Fruit fly (Drosophila melanogaster) whole organism, embryonic: ENCODE measurements around the gene Muc18B.
A peak's percentile ranks its signal among the peaks of the same experiment; 100 is the strongest.

Experiments
- Aef1 ChIP-seq: fragments of 200-800 bp; sonication (Bioruptor generic); IDR thresholded peaks from 3 replicates; pipeline ENCODE4 v1.3.6; 2022; ENCODE audit warnings: missing biosample characterization, missing genetic modification characterization
- Atf3 ChIP-seq: fragments of 200-800 bp; sonication (Bioruptor generic); optimal IDR thresholded peaks from 3 replicates; lab custom pipeline; 2016; ENCODE audit warnings: missing biosample characterization, missing genetic modification characterization
- CG10366 ChIP-seq: fragments of 200-800 bp; sonication (Bioruptor generic); IDR thresholded peaks from 2 replicates; pipeline ENCODE4 v1.3.6; 2022; ENCODE audit warnings: missing biosample characterization, missing genetic modification characterization
- CG11247 ChIP-seq: fragments of 200-800 bp; sonication (Bioruptor generic); IDR thresholded peaks from 2 replicates; pipeline ENCODE4 v1.3.6; 2022; ENCODE audit warnings: missing biosample characterization, missing genetic modification characterization
- CG11504 ChIP-seq: fragments of 200-800 bp; sonication (Bioruptor generic); optimal IDR thresholded peaks from 3 replicates; lab custom pipeline; 2019; ENCODE audit warnings: missing biosample characterization, mild to moderate bottlenecking, missing genetic modification characterization, moderate library complexity
- CG14667 ChIP-seq: fragments of 200-800 bp; sonication (Bioruptor generic); IDR thresholded peaks from 2 replicates; pipeline ENCODE4 v1.3.6; 2022; ENCODE audit warnings: missing biosample characterization, missing genetic modification characterization
- CG15011 ChIP-seq: fragments of 200-800 bp; sonication (Bioruptor generic); optimal IDR thresholded peaks from 3 replicates; lab custom pipeline; 2018; ENCODE audit warnings: missing biosample characterization, mild to moderate bottlenecking, missing genetic modification characterization
- CG16815 ChIP-seq: fragments of 200-800 bp; sonication (Bioruptor generic); optimal IDR thresholded peaks from 3 replicates; lab custom pipeline; 2017; ENCODE audit warnings: missing biosample characterization, mild to moderate bottlenecking, missing genetic modification characterization
- CG17328 ChIP-seq: fragments of 200-800 bp; sonication (Bioruptor generic); IDR thresholded peaks from 2 replicates; pipeline ENCODE4 v1.3.6; 2022; ENCODE audit warnings: missing biosample characterization, missing genetic modification characterization
- CG17612 ChIP-seq: fragments of 200-800 bp; sonication (Bioruptor generic); IDR thresholded peaks from 2 replicates; pipeline ENCODE4 v1.3.6; 2022; ENCODE audit warnings: missing biosample characterization, missing genetic modification characterization
- CG2678 ChIP-seq: fragments of 200-800 bp; sonication (Bioruptor generic); optimal IDR thresholded peaks from 3 replicates; lab custom pipeline; 2019; ENCODE audit warnings: missing biosample characterization, mild to moderate bottlenecking, missing genetic modification characterization, moderate library complexity
- CG3281 ChIP-seq: fragments of 200-800 bp; sonication (Bioruptor generic); optimal IDR thresholded peaks from 3 replicates; lab custom pipeline; 2017; ENCODE audit warnings: missing biosample characterization, mild to moderate bottlenecking, missing genetic modification characterization
- CG3407 ChIP-seq: fragments of 200-800 bp; sonication (Bioruptor generic); optimal IDR thresholded peaks from 2 replicates; lab custom pipeline; 2018; ENCODE audit warnings: missing biosample characterization, mild to moderate bottlenecking, missing genetic modification characterization
- CG3995 ChIP-seq: fragments of 200-800 bp; sonication (Bioruptor generic); optimal IDR thresholded peaks from 3 replicates; lab custom pipeline; 2016; ENCODE audit warnings: missing biosample characterization, missing genetic modification characterization
- CG6654 ChIP-seq: fragments of 200-800 bp; sonication (Bioruptor generic); optimal IDR thresholded peaks from 2 replicates; lab custom pipeline; 2017; ENCODE audit warnings: missing biosample characterization, mild to moderate bottlenecking, missing genetic modification characterization
- CG6683 ChIP-seq: fragments of 200-800 bp; sonication (Bioruptor generic); optimal IDR thresholded peaks from 2 replicates; lab custom pipeline; 2017; ENCODE audit warnings: missing biosample characterization, mild to moderate bottlenecking, missing genetic modification characterization, missing genetic modification reagents
- CG7357 ChIP-seq: fragments of 200-800 bp; sonication (Bioruptor generic); IDR thresholded peaks from 3 replicates; pipeline ENCODE4 v1.3.6; 2022; ENCODE audit warnings: missing biosample characterization, missing genetic modification characterization
- CG7839 ChIP-seq: fragments of 200-800 bp; sonication (Bioruptor generic); optimal IDR thresholded peaks from 3 replicates; lab custom pipeline; 2018; ENCODE audit warnings: missing biosample characterization, mild to moderate bottlenecking, missing genetic modification characterization, moderate library complexity
- CG8290 ChIP-seq, 3 experiments: fragments of 200-800 bp; sonication (Bioruptor generic); optimal IDR thresholded peaks; 2 replicates each; lab custom pipeline; 2016 to 2019; ENCODE audit warnings: missing biosample characterization in 3 of 3, missing genetic modification characterization in 3 of 3, mild to moderate bottlenecking in 2 of 3, moderate library complexity in 1 of 3
- CG8944 ChIP-seq: fragments of 200-800 bp; sonication (Bioruptor generic); optimal IDR thresholded peaks from 3 replicates; lab custom pipeline; 2016; ENCODE audit warnings: missing biosample characterization, missing genetic modification characterization
- CG9727 ChIP-seq: fragments of 200-800 bp; sonication (Bioruptor generic); optimal IDR thresholded peaks from 3 replicates; lab custom pipeline; 2017; ENCODE audit warnings: missing biosample characterization, mild to moderate bottlenecking, missing genetic modification characterization
- D19A ChIP-seq: fragments of 200-800 bp; optimal IDR thresholded peaks from 3 replicates; lab custom pipeline; 2019; ENCODE audit warnings: missing biosample characterization, mild to moderate bottlenecking, missing genetic modification characterization, moderate library complexity
- D19B ChIP-seq: fragments of 200-800 bp; sonication (Bioruptor generic); optimal IDR thresholded peaks from 2 replicates; lab custom pipeline; 2017; ENCODE audit warnings: missing biosample characterization, mild to moderate bottlenecking, missing genetic modification characterization
- Dll ChIP-seq: fragments of 200-800 bp; sonication (Bioruptor generic); IDR thresholded peaks from 4 replicates; pipeline ENCODE4 v1.3.6; 2022; ENCODE audit warnings: missing biosample characterization, missing genetic modification characterization; ENCODE audit not compliant: partially characterized antibody
- Dref ChIP-seq: fragments of 200-800 bp; sonication (Bioruptor generic); IDR thresholded peaks from 2 replicates; pipeline ENCODE4 v1.3.6; 2022; ENCODE audit warnings: missing biosample characterization, missing genetic modification characterization
- Drgx ChIP-seq: fragments of 200-800 bp; sonication (Bioruptor generic); IDR thresholded peaks from 2 replicates; pipeline ENCODE4 v1.3.6; 2022; ENCODE audit warnings: missing biosample characterization, missing genetic modification characterization
- Ets65A ChIP-seq: fragments of 200-800 bp; sonication (Bioruptor generic); peaks from one replicate; lab custom pipeline; 2016; ENCODE audit warnings: missing biosample characterization, missing genetic modification characterization
- HLHmδ ChIP-seq: fragments of 200-800 bp; sonication (Bioruptor generic); optimal IDR thresholded peaks from 2 replicates; lab custom pipeline; 2018; ENCODE audit warnings: missing biosample characterization, mild to moderate bottlenecking, missing genetic modification characterization, moderate library complexity
- Hr51 ChIP-seq, 2 experiments: fragments of 200-800 bp; sonication (Bioruptor generic); optimal IDR thresholded peaks; 2 replicates in 1 of 2; 3 replicates in 1 of 2; lab custom pipeline; 2016 to 2018; ENCODE audit warnings: missing biosample characterization in 2 of 2, missing genetic modification characterization in 2 of 2, mild to moderate bottlenecking in 1 of 2, moderate library complexity in 1 of 2
- Six4 ChIP-seq: fragments of 200-800 bp; sonication (Bioruptor generic); optimal IDR thresholded peaks from 2 replicates; lab custom pipeline; 2016; ENCODE audit warnings: missing biosample characterization, missing genetic modification characterization
- YL-1 ChIP-seq: fragments of 200-800 bp; sonication (Bioruptor generic); optimal IDR thresholded peaks from 3 replicates; lab custom pipeline; 2017; ENCODE audit warnings: missing biosample characterization, mild to moderate bottlenecking, missing genetic modification characterization
- aop ChIP-seq: fragments of 200-800 bp; sonication (Bioruptor generic); IDR thresholded peaks from 2 replicates; pipeline ENCODE4 v1.3.6; 2022; ENCODE audit warnings: missing biosample characterization, missing genetic modification characterization
- ase ChIP-seq: fragments of 200-800 bp; sonication (Bioruptor generic); IDR thresholded peaks from 3 replicates; pipeline ENCODE4 v1.3.6; 2022; ENCODE audit warnings: missing biosample characterization, missing genetic modification characterization
- bbx ChIP-seq: fragments of 200-800 bp; sonication (Bioruptor generic); IDR thresholded peaks from 2 replicates; pipeline ENCODE4 v1.3.6; 2022; ENCODE audit warnings: missing biosample characterization, missing genetic modification characterization; ENCODE audit not compliant: partially characterized antibody
- corto ChIP-seq: fragments of 200-800 bp; sonication (Bioruptor generic); optimal IDR thresholded peaks from 2 replicates; lab custom pipeline; 2016; ENCODE audit warnings: missing biosample characterization, mild to moderate bottlenecking, missing genetic modification characterization, moderate library complexity
- fd3F ChIP-seq: fragments of 200-800 bp; sonication (Bioruptor generic); optimal IDR thresholded peaks from 2 replicates; lab custom pipeline; 2018; ENCODE audit warnings: missing biosample characterization, mild to moderate bottlenecking, missing genetic modification characterization, moderate library complexity
- ftz-f1 ChIP-seq: fragments of 200-800 bp; sonication (Bioruptor generic); optimal IDR thresholded peaks from 2 replicates; lab custom pipeline; 2016; ENCODE audit warnings: missing biosample characterization, missing genetic modification characterization
- gcm2 ChIP-seq: fragments of 200-800 bp; sonication (Bioruptor generic); optimal IDR thresholded peaks from 2 replicates; lab custom pipeline; 2016; ENCODE audit warnings: missing biosample characterization, missing genetic modification characterization
- gfzf ChIP-seq: fragments of 200-800 bp; sonication (Bioruptor generic); optimal IDR thresholded peaks from 2 replicates; lab custom pipeline; 2016; ENCODE audit warnings: missing biosample characterization, mild to moderate bottlenecking, missing genetic modification characterization, moderate library complexity
- ham ChIP-seq: fragments of 200-800 bp; sonication (Bioruptor generic); IDR thresholded peaks from 2 replicates; pipeline ENCODE4 v1.3.6; 2022; ENCODE audit warnings: missing biosample characterization, missing genetic modification characterization
- klu ChIP-seq: fragments of 200-800 bp; sonication (Bioruptor generic); IDR thresholded peaks from 2 replicates; pipeline ENCODE4 v1.3.6; 2022; ENCODE audit warnings: missing biosample characterization, missing genetic modification characterization
- maf-S ChIP-seq: fragments of 200-800 bp; sonication (Bioruptor generic); optimal IDR thresholded peaks from 2 replicates; lab custom pipeline; 2016; ENCODE audit warnings: missing biosample characterization, missing genetic modification characterization
- org-1 ChIP-seq: fragments of 200-800 bp; sonication (Bioruptor generic); optimal IDR thresholded peaks from 2 replicates; lab custom pipeline; 2017; ENCODE audit warnings: missing biosample characterization, missing genetic modification characterization
- pan ChIP-seq, 4 experiments: fragments of >200 bp in 3 of 4; fragments of 200-800 bp in 1 of 4; sonication (Bioruptor generic) in 1 of 4; optimal IDR thresholded peaks in 3 of 4; IDR thresholded peaks in 1 of 4; 2 replicates each; pipeline versions ENCODE4 v1.3.6 to Lab custom; 2017 to 2022; ENCODE audit warnings: missing biosample characterization in 2 of 4, missing genetic modification characterization in 2 of 4, mixed read lengths in 1 of 4
- pnt ChIP-seq: fragments of 200-800 bp; sonication (Bioruptor generic); optimal IDR thresholded peaks from 3 replicates; lab custom pipeline; 2016; ENCODE audit warnings: missing biosample characterization, missing genetic modification characterization
- pzg ChIP-seq: fragments of 200-800 bp; sonication (Bioruptor generic); optimal IDR thresholded peaks from 3 replicates; lab custom pipeline; 2018; ENCODE audit warnings: missing biosample characterization, mild to moderate bottlenecking, missing genetic modification characterization, moderate library complexity
- sna ChIP-seq: fragments of 200-800 bp; sonication (Bioruptor generic); IDR thresholded peaks from 2 replicates; pipeline ENCODE4 v1.3.6; 2022; ENCODE audit warnings: missing biosample characterization, missing genetic modification characterization; ENCODE audit not compliant: partially characterized antibody
- tin ChIP-seq: fragments of 200-800 bp; sonication (Bioruptor generic); optimal IDR thresholded peaks from 3 replicates; lab custom pipeline; 2016; ENCODE audit warnings: missing biosample characterization, missing genetic modification characterization
- usp ChIP-seq: fragments of >200 bp; optimal IDR thresholded peaks from 2 replicates; lab custom pipeline; 2017; ENCODE audit warnings: missing biosample characterization, missing genetic modification characterization

Gene Muc18B

DNA sequence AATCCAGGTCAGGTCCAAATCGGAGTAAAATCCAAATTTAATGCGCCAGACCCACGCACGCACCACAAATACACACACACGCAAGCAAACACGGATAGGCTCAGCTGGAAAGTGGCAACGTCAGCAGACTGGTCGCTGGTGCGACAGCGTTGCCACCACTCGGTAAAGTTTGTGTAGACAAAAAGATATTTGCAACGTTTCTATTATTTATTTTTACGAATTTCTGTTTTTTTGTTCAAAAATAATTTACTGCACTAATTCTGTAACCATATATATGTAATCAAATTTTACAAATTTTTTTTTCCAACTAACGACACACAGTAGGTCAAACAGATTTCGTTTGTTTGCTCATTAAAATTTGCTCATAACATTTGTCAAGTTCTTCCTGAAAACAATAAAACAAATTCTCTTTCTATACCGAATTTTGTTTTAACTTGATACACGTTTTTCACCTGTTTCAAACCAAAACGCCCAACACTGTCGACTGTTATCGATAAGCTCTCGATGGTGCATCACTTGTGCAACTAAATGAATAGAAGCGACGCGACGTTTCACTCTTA is 35.5 kb upstream of the Muc18B start, which contains the start of the genes CG7556 and CG7453:
Gene CG7556 (minus strand): TSS at position 135 of the 560 bp plus-strand sequence.
Gene CG7453 (plus strand): TSS at position 478 of the 560 bp plus-strand sequence.
- no peak for TF ChIP-seq bbx (GFP tag; lab: Robert Waterston, UW)
- no peak for TF ChIP-seq gcm2
- TF ChIP-seq ftz-f1 (GFP tag; lab: Kevin White, UChicago) = no peak
- peak; percentile 71 for TF ChIP-seq maf-S (GFP tag; lab: Kevin White, UChicago)
- TF ChIP-seq CG7357 (GFP tag; lab: Robert Waterston, UW) = peak; percentile 51; the same call in 2 of the 3 replicates
- peak; percentile 32; the same call in 1 of the 2 replicates for TF ChIP-seq Drgx (GFP tag; lab: Robert Waterston, UW)
- peak; percentile 28; the same call in 1 of the 2 replicates for TF ChIP-seq CG14667 (GFP tag; lab: Robert Waterston, UW)
- peak; percentile 24; the same call in 1 of the 3 replicates for TF ChIP-seq ase (GFP tag; lab: Robert Waterston, UW)
- TF ChIP-seq CG17328 = 0 out of 2 replicates have a peak, but pooled peaks have one; percentile 27
- peak; percentile 42 for TF ChIP-seq CG6683 (GFP tag; lab: Kevin White, UChicago)
- TF ChIP-seq Dref (GFP tag; lab: Robert Waterston, UW) = peak; percentile 54
- TF ChIP-seq D19B (GFP tag; lab: Kevin White, UChicago) = peak; percentile 39
- peak; percentile 12 for TF ChIP-seq gfzf
- peak; percentile 62 for TF ChIP-seq CG3281 (GFP tag; lab: Kevin White, UChicago)
- TF ChIP-seq Hr51 (GFP tag; optimal IDR thresholded peaks at IDR 0.05; lab: Kevin White, UChicago) = peak; percentile 69 to 70
- peak; percentile 44 for TF ChIP-seq fd3F (GFP tag; lab: Kevin White, UChicago)
- peak; percentile 78 for TF ChIP-seq CG11504 (tag; lab: Kevin White, UChicago)
- peak; percentile 49; the same call in 1 of the 2 replicates for TF ChIP-seq CG11247
- TF ChIP-seq pan (optimal IDR thresholded peaks at IDR 0.05; lab: Kevin White, UChicago) = no peak
- peak in 1 of 2 experiments; percentile 35 for TF ChIP-seq pan (GFP tag; optimal IDR thresholded peaks at IDR 0.05 in 1 of 2, IDR thresholded peaks at IDR 0.05 in 1 of 2)
- TF ChIP-seq pnt = peak; percentile 67
- peak; percentile 51 for TF ChIP-seq CG10366 (GFP tag; lab: Robert Waterston, UW)
- TF ChIP-seq CG8944 = peak; percentile 74
- no peak for TF ChIP-seq sna (GFP tag; lab: Robert Waterston, UW)
- no peak for TF ChIP-seq usp
- TF ChIP-seq Ets65A (GFP tag; lab: Kevin White, UChicago) = peak; percentile 98
- TF ChIP-seq org-1 = peak; percentile 22
- peak; percentile 48 for TF ChIP-seq Six4
- TF ChIP-seq CG3407 = peak; percentile 35
- peak; percentile 78 for TF ChIP-seq CG9727
- TF ChIP-seq CG6654 = peak; percentile 45
- no peak; the same call in 1 of the 2 replicates for TF ChIP-seq klu
- no peak for TF ChIP-seq CG17612 (GFP tag; lab: Robert Waterston, UW)
- peak; percentile 80 for TF ChIP-seq YL-1
- peak; percentile 79 for TF ChIP-seq CG2678 (tag; lab: Kevin White, UChicago)
- no peak for TF ChIP-seq Dll (GFP tag; lab: Robert Waterston, UW)
- TF ChIP-seq ham (GFP tag; lab: Robert Waterston, UW) = no peak
- no peak for TF ChIP-seq corto (GFP tag; lab: Kevin White, UChicago)
- peak; percentile 78 for TF ChIP-seq tin
- TF ChIP-seq CG15011 (GFP tag; lab: Kevin White, UChicago) = peak; percentile 54
- TF ChIP-seq CG3995 (GFP tag; lab: Kevin White, UChicago) = peak; percentile 23
- peak; percentile 52 for TF ChIP-seq CG8290 (GFP tag; optimal IDR thresholded peaks at IDR 0.05; lab: Kevin White, UChicago)
- TF ChIP-seq CG8290 (tag; optimal IDR thresholded peaks at IDR 0.05; lab: Kevin White, UChicago) = peak in 1 of 2 experiments; percentile 27
- peak; percentile 41 for TF ChIP-seq pzg (GFP tag; lab: Kevin White, UChicago)
- TF ChIP-seq CG7839 (tag; lab: Kevin White, UChicago) = peak; percentile 76
- TF ChIP-seq HLHmδ = no peak
- peak; percentile 63 for TF ChIP-seq D19A
- TF ChIP-seq Atf3 (GFP tag; lab: Kevin White, UChicago) = peak; percentile 35
- TF ChIP-seq Aef1 = peak; percentile 55
- TF ChIP-seq CG16815 (GFP tag; lab: Kevin White, UChicago) = peak; percentile 65
- no peak for TF ChIP-seq aop
